Fruit fly (Drosophila melanogaster) whole organism, embryonic: ENCODE results near the gene Tet.

Source experiments
- Ada2b ChIP-seq: fragments of 200-800 bp; sonication (Bioruptor generic); IDR thresholded peaks from 2 replicates; pipeline ENCODE4 v1.3.6; 2022; ENCODE audit warnings: missing biosample characterization, missing genetic modification characterization
- Bgb ChIP-seq: fragments of 200-800 bp; sonication (Bioruptor generic); IDR thresholded peaks from 2 replicates; pipeline ENCODE4 v1.3.6; 2022; ENCODE audit warnings: missing biosample characterization, missing genetic modification characterization; ENCODE audit not compliant: partially characterized antibody
- Bteb2 ChIP-seq: fragments of 200-800 bp; sonication (Bioruptor generic); optimal IDR thresholded peaks from 2 replicates; lab custom pipeline; 2016; ENCODE audit warnings: missing biosample characterization, missing genetic modification characterization
- CG10654 ChIP-seq: fragments of 200-800 bp; sonication (Bioruptor generic); optimal IDR thresholded peaks from 2 replicates; lab custom pipeline; 2016; ENCODE audit warnings: missing biosample characterization, missing genetic modification characterization
- CG11093 ChIP-seq: fragments of 200-800 bp; sonication (Bioruptor generic); IDR thresholded peaks from 3 replicates; pipeline ENCODE4 v1.3.6; 2022; ENCODE audit warnings: missing biosample characterization, missing genetic modification characterization
- CG11398 ChIP-seq: fragments of 200-800 bp; sonication (Bioruptor generic); optimal IDR thresholded peaks from 2 replicates; lab custom pipeline; 2016; ENCODE audit warnings: missing biosample characterization, missing genetic modification characterization
- CG12104 ChIP-seq: fragments of 200-800 bp; sonication (Bioruptor generic); optimal IDR thresholded peaks from 3 replicates; lab custom pipeline; 2016; ENCODE audit warnings: missing biosample characterization, missing genetic modification characterization
- CG15011 ChIP-seq: fragments of 200-800 bp; sonication (Bioruptor generic); optimal IDR thresholded peaks from 3 replicates; lab custom pipeline; 2018; ENCODE audit warnings: missing biosample characterization, mild to moderate bottlenecking, missing genetic modification characterization
- CG15269 ChIP-seq: fragments of 200-800 bp; sonication (Bioruptor generic); optimal IDR thresholded peaks from 2 replicates; lab custom pipeline; 2018; ENCODE audit warnings: missing biosample characterization, mild to moderate bottlenecking, missing genetic modification characterization, moderate library complexity
- CG15514 ChIP-seq: fragments of 200-800 bp; sonication (Bioruptor generic); optimal IDR thresholded peaks from 3 replicates; lab custom pipeline; 2017; ENCODE audit warnings: missing biosample characterization, missing genetic modification characterization, mild to moderate bottlenecking, moderate library complexity, missing genetic modification reagents
- CG17612 ChIP-seq: fragments of 200-800 bp; sonication (Bioruptor generic); IDR thresholded peaks from 2 replicates; pipeline ENCODE4 v1.3.6; 2022; ENCODE audit warnings: missing biosample characterization, missing genetic modification characterization
- CG17829 ChIP-seq: fragments of 200-800 bp; optimal IDR thresholded peaks from 2 replicates; lab custom pipeline; 2019; ENCODE audit warnings: missing biosample characterization, mild to moderate bottlenecking, missing genetic modification characterization, moderate library complexity
- CG17912 ChIP-seq: fragments of 200-800 bp; sonication (Bioruptor generic); optimal IDR thresholded peaks from 2 replicates; lab custom pipeline; 2018; ENCODE audit warnings: missing biosample characterization, mild to moderate bottlenecking, missing genetic modification characterization
- CG2129 ChIP-seq: fragments of 200-800 bp; sonication (Bioruptor generic); IDR thresholded peaks from 2 replicates; pipeline ENCODE4 v1.3.6; 2022; ENCODE audit warnings: missing biosample characterization, missing genetic modification characterization; ENCODE audit not compliant: partially characterized antibody
- CG31388 ChIP-seq: fragments of 200-800 bp; sonication (Bioruptor generic); optimal IDR thresholded peaks from 2 replicates; lab custom pipeline; 2016; ENCODE audit warnings: missing biosample characterization, missing genetic modification characterization
- CG4282 ChIP-seq: fragments of 200-800 bp; sonication (Bioruptor generic); optimal IDR thresholded peaks from 2 replicates; lab custom pipeline; 2016; ENCODE audit warnings: missing biosample characterization, missing genetic modification characterization
- CG4707 ChIP-seq: fragments of 200-800 bp; sonication (Bioruptor generic); optimal IDR thresholded peaks from 2 replicates; lab custom pipeline; 2018; ENCODE audit warnings: missing biosample characterization, mild to moderate bottlenecking, missing genetic modification characterization, moderate library complexity
- CG6254 ChIP-seq: fragments of 200-800 bp; sonication (Bioruptor generic); optimal IDR thresholded peaks from 3 replicates; lab custom pipeline; 2017; ENCODE audit warnings: mild to moderate bottlenecking, missing biosample characterization, missing genetic modification reagents, missing genetic modification characterization
- CG7839 ChIP-seq: fragments of 200-800 bp; sonication (Bioruptor generic); optimal IDR thresholded peaks from 3 replicates; lab custom pipeline; 2018; ENCODE audit warnings: missing biosample characterization, mild to moderate bottlenecking, missing genetic modification characterization, moderate library complexity
- CkIIα-i1 ChIP-seq: fragments of 200-800 bp; sonication (Bioruptor generic); IDR thresholded peaks from 2 replicates; pipeline ENCODE4 v1.3.6; 2022; ENCODE audit warnings: missing biosample characterization, missing genetic modification characterization
- Deaf1 ChIP-seq: fragments of 200-800 bp; optimal IDR thresholded peaks from 3 replicates; lab custom pipeline; 2019; ENCODE audit warnings: missing biosample characterization, mild to moderate bottlenecking, missing genetic modification characterization, moderate library complexity
- Dll ChIP-seq: fragments of 200-800 bp; sonication (Bioruptor generic); IDR thresholded peaks from 4 replicates; pipeline ENCODE4 v1.3.6; 2022; ENCODE audit warnings: missing biosample characterization, missing genetic modification characterization; ENCODE audit not compliant: partially characterized antibody
- Dp ChIP-seq: fragments of 200-800 bp; sonication (Bioruptor generic); optimal IDR thresholded peaks from 2 replicates; lab custom pipeline; 2018; ENCODE audit warnings: missing biosample characterization, mild to moderate bottlenecking, missing genetic modification characterization, moderate library complexity
- E2f2 ChIP-seq: fragments of 200-800 bp; sonication (Bioruptor generic); IDR thresholded peaks from 2 replicates; pipeline ENCODE4 v1.3.6; 2022; ENCODE audit warnings: missing biosample characterization, missing genetic modification characterization
- Fer3 ChIP-seq: fragments of 200-800 bp; sonication (Bioruptor generic); optimal IDR thresholded peaks from 2 replicates; lab custom pipeline; 2018; ENCODE audit warnings: missing biosample characterization, mild to moderate bottlenecking, missing genetic modification characterization, moderate library complexity
- HLH4C ChIP-seq: fragments of 200-800 bp; sonication (Bioruptor generic); IDR thresholded peaks from 3 replicates; pipeline ENCODE4 v1.3.6; 2022; ENCODE audit warnings: missing biosample characterization, missing genetic modification characterization; ENCODE audit not compliant: partially characterized antibody
- HLHmδ ChIP-seq: fragments of 200-800 bp; sonication (Bioruptor generic); optimal IDR thresholded peaks from 2 replicates; lab custom pipeline; 2018; ENCODE audit warnings: missing biosample characterization, mild to moderate bottlenecking, missing genetic modification characterization, moderate library complexity
- Hr51 ChIP-seq, 2 experiments: fragments of 200-800 bp; sonication (Bioruptor generic); optimal IDR thresholded peaks; 2 replicates in 1 of 2; 3 replicates in 1 of 2; lab custom pipeline; 2016 to 2018; ENCODE audit warnings: missing biosample characterization in 2 of 2, missing genetic modification characterization in 2 of 2, mild to moderate bottlenecking in 1 of 2, moderate library complexity in 1 of 2
- Hr78 ChIP-seq, 2 experiments: fragments of 200-800 bp in 1 of 2; fragments of >200 bp in 1 of 2; sonication (Bioruptor generic) in 1 of 2; optimal IDR thresholded peaks; 2 replicates each; lab custom pipeline; 2017 to 2019; ENCODE audit warnings: missing biosample characterization in 2 of 2, missing genetic modification characterization in 2 of 2, mild to moderate bottlenecking in 1 of 2, moderate library complexity in 1 of 2
- Lhr ChIP-seq: fragments of 200-800 bp; sonication (Bioruptor generic); optimal IDR thresholded peaks from 3 replicates; lab custom pipeline; 2017; ENCODE audit warnings: mild to moderate bottlenecking, missing biosample characterization, missing genetic modification reagents, missing genetic modification characterization
- Lim3 ChIP-seq: fragments of 200-800 bp; sonication (Bioruptor generic); IDR thresholded peaks from 2 replicates; pipeline ENCODE4 v1.3.6; 2022; ENCODE audit warnings: missing biosample characterization, missing genetic modification characterization
- MESR4 ChIP-seq: fragments of 200-800 bp; sonication (Bioruptor generic); optimal IDR thresholded peaks from 2 replicates; lab custom pipeline; 2018; ENCODE audit warnings: missing biosample characterization, mild to moderate bottlenecking, missing genetic modification characterization, moderate library complexity
- Taf1 ChIP-seq: fragments of 200-800 bp; sonication (Bioruptor generic); IDR thresholded peaks from 2 replicates; pipeline ENCODE4 v1.3.6; 2022; ENCODE audit warnings: missing biosample characterization, missing genetic modification characterization
- Tbp ChIP-seq: fragments of >200 bp; optimal IDR thresholded peaks from 2 replicates; lab custom pipeline; 2018; ENCODE audit warnings: missing biosample characterization, missing genetic modification characterization
- Usf ChIP-seq: fragments of 200-800 bp; sonication (Bioruptor generic); optimal IDR thresholded peaks from 2 replicates; lab custom pipeline; 2017; ENCODE audit warnings: missing genotype, missing biosample characterization, missing genetic modification characterization
- Xbp1 ChIP-seq: fragments of 200-800 bp; sonication (Bioruptor generic); optimal IDR thresholded peaks from 3 replicates; lab custom pipeline; 2016; ENCODE audit warnings: missing biosample characterization, mild to moderate bottlenecking, missing genetic modification characterization
- ab ChIP-seq: fragments of 200-800 bp; sonication (Bioruptor generic); optimal IDR thresholded peaks from 2 replicates; lab custom pipeline; 2016; ENCODE audit warnings: missing biosample characterization, missing genetic modification characterization
- ase ChIP-seq: fragments of 200-800 bp; sonication (Bioruptor generic); IDR thresholded peaks from 3 replicates; pipeline ENCODE4 v1.3.6; 2022; ENCODE audit warnings: missing biosample characterization, missing genetic modification characterization
- crol ChIP-seq: fragments of 200-800 bp; sonication (Bioruptor generic); IDR thresholded peaks from 2 replicates; pipeline ENCODE4 v1.3.6; 2022; ENCODE audit warnings: missing biosample characterization, missing genetic modification characterization
- cwo ChIP-seq: fragments of 200-800 bp; sonication (Bioruptor generic); optimal IDR thresholded peaks from 3 replicates; lab custom pipeline; 2017; ENCODE audit warnings: missing biosample characterization, missing genetic modification characterization, mild to moderate bottlenecking, moderate library complexity, missing genetic modification reagents
- dysf ChIP-seq: fragments of 200-800 bp; sonication (Bioruptor generic); IDR thresholded peaks from 3 replicates; pipeline ENCODE4 v1.3.6; 2022; ENCODE audit warnings: missing biosample characterization, missing genetic modification characterization
- gce ChIP-seq: fragments of 200-800 bp; sonication (Bioruptor generic); IDR thresholded peaks from 3 replicates; pipeline ENCODE4 v1.3.6; 2022; ENCODE audit warnings: missing biosample characterization, missing genetic modification characterization
- gfzf ChIP-seq: fragments of 200-800 bp; sonication (Bioruptor generic); optimal IDR thresholded peaks from 2 replicates; lab custom pipeline; 2016; ENCODE audit warnings: missing biosample characterization, mild to moderate bottlenecking, missing genetic modification characterization, moderate library complexity
- lbe ChIP-seq: fragments of 200-800 bp; sonication (Bioruptor generic); optimal IDR thresholded peaks from 2 replicates; lab custom pipeline; 2016; ENCODE audit warnings: missing biosample characterization, mild to moderate bottlenecking, missing genetic modification characterization
- pita ChIP-seq: fragments of 200-800 bp; sonication (Bioruptor generic); optimal IDR thresholded peaks from 2 replicates; lab custom pipeline; 2017; ENCODE audit warnings: missing biosample characterization, mild to moderate bottlenecking, missing genetic modification characterization
- shn ChIP-seq: fragments of 200-800 bp; sonication (Bioruptor generic); optimal IDR thresholded peaks from 3 replicates; lab custom pipeline; 2016; ENCODE audit warnings: missing biosample characterization, missing genetic modification characterization
- sqz ChIP-seq: fragments of 200-800 bp; sonication (Bioruptor generic); optimal IDR thresholded peaks from 3 replicates; lab custom pipeline; 2018; ENCODE audit warnings: missing biosample characterization, mild to moderate bottlenecking, missing genetic modification characterization
- tll ChIP-seq, 2 experiments: fragments of 200-800 bp in 1 of 2; fragments of >200 bp in 1 of 2; sonication (Bioruptor generic) in 1 of 2; optimal IDR thresholded peaks; 2 replicates each; lab custom pipeline; 2017 to 2019; ENCODE audit warnings: missing biosample characterization in 2 of 2, missing genetic modification characterization in 2 of 2, mild to moderate bottlenecking in 1 of 2, moderate library complexity in 1 of 2
- usp ChIP-seq: fragments of >200 bp; optimal IDR thresholded peaks from 2 replicates; lab custom pipeline; 2017; ENCODE audit warnings: missing biosample characterization, missing genetic modification characterization
- zfh1 ChIP-seq: fragments of 200-800 bp; sonication (Bioruptor generic); IDR thresholded peaks from 3 replicates; pipeline ENCODE4 v1.3.6; 2022; ENCODE audit warnings: missing biosample characterization, missing genetic modification characterization

Gene Tet

DNA sequence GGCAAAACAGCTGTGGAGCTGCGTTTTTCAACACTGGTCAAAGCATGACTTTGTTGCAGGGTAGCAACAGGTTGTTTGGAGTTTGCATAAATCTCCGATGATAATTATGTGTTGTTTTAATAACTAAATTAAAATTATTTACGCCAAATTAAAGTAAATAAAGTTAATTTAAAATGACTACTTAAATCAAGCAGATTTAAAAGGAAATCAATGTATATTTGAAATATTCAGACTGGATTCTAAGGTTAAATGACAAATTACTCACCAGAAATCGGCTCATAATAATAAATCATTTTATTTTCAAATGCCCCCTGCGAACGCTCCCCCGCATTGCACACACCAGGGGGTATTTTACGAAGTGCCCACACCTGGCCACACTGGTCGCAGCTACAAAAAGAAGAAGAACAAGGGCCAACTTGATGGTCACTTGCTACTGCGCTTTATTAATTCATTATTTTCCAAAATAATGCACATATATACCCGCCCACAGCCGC, 104.9 kb downstream of the Tet start, which contains the start of the genes CG12093 and Atg2 (continued):
- TF ChIP-seq Xbp1 (peak; percentile 97), HLHmδ (no peak), cwo (GFP tag; lab: Kevin White, UChicago) (peak; percentile 77), CG4707 (peak; percentile 62), crol (GFP tag; lab: Robert Waterston, UW) (peak; percentile 41), sqz (GFP tag; lab: Kevin White, UChicago) (no peak), CG31388 (peak; percentile 52), Dll (GFP tag; lab: Robert Waterston, UW) (no peak), CG11398 (GFP tag; lab: Kevin White, UChicago) (peak; percentile 17), Taf1 (GFP tag; lab: Robert Waterston, UW) (peak; percentile 84), CG2129 (GFP tag; lab: Robert Waterston, UW) (no peak), Ada2b (GFP tag; lab: Robert Waterston, UW) (peak; percentile 89), lbe (GFP tag; lab: Kevin White, UChicago) (peak; percentile 85), Lhr (peak; percentile 73), ase (GFP tag; lab: Robert Waterston, UW) (peak; percentile 93), CG17829 (peak; percentile 94), Dp (peak; percentile 41), usp (GFP tag; lab: Kevin White, UChicago) (no peak), E2f2 (GFP tag; lab: Robert Waterston, UW) (peak; percentile 79), Deaf1 (tag; lab: Kevin White, UChicago) (no peak), CkIIα-i1 (GFP tag; lab: Robert Waterston, UW) (no peak), shn (GFP tag; lab: Kevin White, UChicago) (peak; percentile 71), CG6254 (GFP tag; lab: Kevin White, UChicago) (peak; percentile 67), CG15011 (GFP tag; lab: Kevin White, UChicago) (no peak), CG10654 (peak; percentile 87), CG17912 (GFP tag; lab: Kevin White, UChicago) (peak; percentile 40), Usf (GFP tag; lab: Kevin White, UChicago) (peak; percentile 86), CG11093 (peak; percentile 89), CG4282 (GFP tag; lab: Kevin White, UChicago) (peak; percentile 25), CG12104 (GFP tag; lab: Kevin White, UChicago) (peak; percentile 87), Tbp (GFP tag; lab: Kevin White, UChicago) (no peak), tll (GFP tag; optimal IDR thresholded peaks at IDR 0.05; lab: Kevin White, UChicago) (peak; percentile 24 to 85), Lim3 (GFP tag; lab: Robert Waterston, UW) (peak; percentile 86), CG7839 (tag; lab: Kevin White, UChicago) (peak; percentile 93), dysf (GFP tag; lab: Robert Waterston, UW) (peak; percentile 95), zfh1 (GFP tag; lab: Robert Waterston, UW) (peak; percentile 92), CG15269 (tag; lab: Kevin White, UChicago) (peak; percentile 95), CG17612 (GFP tag; lab: Robert Waterston, UW) (peak; percentile 84), gce (peak; percentile 87)

DNA sequence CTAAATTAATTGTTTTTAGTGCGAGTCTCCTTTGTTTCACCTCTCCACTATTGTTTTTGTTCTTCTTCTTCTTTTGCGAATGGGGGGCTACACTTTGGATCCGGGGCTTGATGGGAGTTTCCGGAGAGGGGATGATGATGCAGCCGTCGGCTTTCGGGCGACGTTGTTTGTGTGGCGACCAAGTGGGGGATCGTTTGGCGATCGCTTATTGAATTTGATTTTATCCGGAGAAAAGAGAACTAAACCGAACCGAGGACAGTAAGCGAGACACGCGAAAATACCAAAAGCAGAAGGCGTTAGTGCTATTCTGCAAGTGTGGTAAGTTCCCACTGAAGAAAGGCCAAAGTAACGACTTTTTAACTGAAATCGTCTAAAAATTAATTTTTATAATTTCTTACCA, 106.9 kb downstream of the Tet start, which contains the start of gene AhcyL1:
TSS of gene AhcyL1 (minus strand) at position 281 of the 400 bp plus-strand sequence.
- TF ChIP-seq CG10654: no peak
- TF ChIP-seq MESR4: peak; percentile 94
- no peak for TF ChIP-seq pita
- peak; percentile 40; the same call in 1 of the 2 replicates for TF ChIP-seq E2f2 (GFP tag; lab: Robert Waterston, UW)
- peak; percentile 85 for TF ChIP-seq gfzf (GFP tag; lab: Kevin White, UChicago)
- peak in 1 of 2 experiments; percentile 82 for TF ChIP-seq Hr78 (GFP tag; optimal IDR thresholded peaks at IDR 0.05; lab: Kevin White, UChicago)
- TF ChIP-seq ase (GFP tag; lab: Robert Waterston, UW): no peak
- TF ChIP-seq Fer3: no peak
- TF ChIP-seq Bteb2 (GFP tag; lab: Kevin White, UChicago): no peak
- TF ChIP-seq CG15514 (GFP tag; lab: Kevin White, UChicago): peak; percentile 27
- no peak for TF ChIP-seq ab (GFP tag; lab: Kevin White, UChicago)
- no peak for TF ChIP-seq Hr51 (GFP tag; optimal IDR thresholded peaks at IDR 0.05; lab: Kevin White, UChicago)
- 0 out of 3 replicates have a peak, but pooled peaks have one; percentile 33 for TF ChIP-seq HLH4C (GFP tag; lab: Robert Waterston, UW)
- peak; percentile 8; the same call in 1 of the 2 replicates for TF ChIP-seq Bgb (GFP tag; lab: Robert Waterston, UW)
